Fruit fly (Drosophila melanogaster) whole organism, embryonic: ENCODE results near the gene CG42827.

Experiments
- CG12942 ChIP-seq: fragments of 200-800 bp; sonication (Bioruptor generic); optimal IDR thresholded peaks from 3 replicates; lab custom pipeline; 2016; ENCODE audit warnings: missing biosample characterization, missing genetic modification characterization
- CG2129 ChIP-seq: fragments of 200-800 bp; sonication (Bioruptor generic); IDR thresholded peaks from 2 replicates; pipeline ENCODE4 v1.3.6; 2022; ENCODE audit warnings: missing biosample characterization, missing genetic modification characterization; ENCODE audit not compliant: partially characterized antibody
- CrebB ChIP-seq: fragments of 200-800 bp; sonication (Bioruptor generic); optimal IDR thresholded peaks from 3 replicates; lab custom pipeline; 2018; ENCODE audit warnings: missing biosample characterization, mild to moderate bottlenecking, missing genetic modification characterization
- Dfd ChIP-seq, 2 experiments: fragments of >200 bp; optimal IDR thresholded peaks; 2 replicates each; lab custom pipeline; 2017; ENCODE audit warnings: missing biosample characterization in 2 of 2, missing genetic modification characterization in 2 of 2
- kay ChIP-seq: fragments of 200-800 bp; sonication (Bioruptor generic); optimal IDR thresholded peaks from 2 replicates; lab custom pipeline; 2016; ENCODE audit warnings: missing biosample characterization, missing genetic modification characterization
- kni ChIP-seq: fragments of 200-800 bp; sonication (Bioruptor generic); optimal IDR thresholded peaks from 3 replicates; lab custom pipeline; 2017; ENCODE audit warnings: mild to moderate bottlenecking, missing biosample characterization, missing genetic modification reagents, missing genetic modification characterization
- ttk ChIP-seq: fragments of 200-800 bp; sonication (Bioruptor generic); IDR thresholded peaks from 2 replicates; pipeline ENCODE4 v2.1.2; 2022; ENCODE audit warnings: missing biosample characterization, missing genetic modification characterization

DNA sequence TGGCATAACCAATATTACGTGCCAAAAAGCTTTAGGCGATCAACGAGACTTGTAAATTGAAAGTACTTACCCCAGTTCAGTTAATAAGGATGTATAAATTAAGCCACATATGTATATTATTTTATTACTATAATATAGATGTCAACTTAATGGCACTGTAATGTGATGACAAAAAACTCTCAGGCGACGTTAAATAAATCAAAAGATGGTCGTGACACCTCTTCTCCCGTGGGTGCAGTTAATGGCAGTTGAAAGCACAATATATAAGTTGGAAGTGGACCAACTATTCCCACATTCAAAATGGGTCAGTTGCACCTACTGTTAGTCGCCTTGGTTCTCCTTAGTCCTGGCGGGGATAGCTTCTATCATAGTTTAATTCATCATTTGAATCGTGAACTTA lies 29.8 kb downstream of the CG42827 start, which contains the start of gene Ir94d:
- TF ChIP-seq CG2129 (GFP tag; lab: Robert Waterston, UW) (no peak), CG12942 (GFP tag; lab: Kevin White, UChicago) (no peak), CrebB (tag; lab: Kevin White, UChicago) (no peak), kni (GFP tag; lab: Kevin White, UChicago) (no peak), kay (no peak), ttk (GFP tag; lab: Robert Waterston, UW) (no peak), Dfd (GFP tag; optimal IDR thresholded peaks at IDR 0.05; lab: Kevin White, UChicago) (no peak)
